Fruit fly (Drosophila melanogaster) whole organism, adult: Measurements from ENCODE around the gene CG17996.

Experiments
- CG11617 ChIP-seq: fragments of 200-800 bp; sonication (Bioruptor generic); optimal IDR thresholded peaks from 2 replicates; lab custom pipeline; 2017; ENCODE audit warnings: mild to moderate bottlenecking, missing biosample characterization, missing genetic modification reagents, missing genetic modification characterization
- CG12768 ChIP-seq: fragments of 200-800 bp; sonication (Bioruptor generic); optimal IDR thresholded peaks from 2 replicates; lab custom pipeline; 2017; ENCODE audit warnings: missing biosample characterization, missing genetic modification characterization, mild to moderate bottlenecking, moderate library complexity, missing genetic modification reagents
- CG14711 ChIP-seq: fragments of 200-800 bp; sonication (Bioruptor generic); optimal IDR thresholded peaks from 2 replicates; lab custom pipeline; 2018; ENCODE audit warnings: missing biosample characterization, mild to moderate bottlenecking, missing genetic modification characterization, moderate library complexity
- CG1620 ChIP-seq: fragments of 200-800 bp; sonication (Bioruptor generic); optimal IDR thresholded peaks from 2 replicates; lab custom pipeline; 2016; ENCODE audit warnings: missing biosample characterization, missing genetic modification characterization
- CG33017 ChIP-seq: fragments of 200-800 bp; sonication (Bioruptor generic); optimal IDR thresholded peaks from 2 replicates; lab custom pipeline; 2018; ENCODE audit warnings: missing biosample characterization, mild to moderate bottlenecking, missing genetic modification characterization, moderate library complexity
- CG5204 ChIP-seq: fragments of 200-800 bp; sonication (Bioruptor generic); optimal IDR thresholded peaks from 2 replicates; lab custom pipeline; 2016; ENCODE audit warnings: missing biosample characterization, missing genetic modification characterization
- CG7045 ChIP-seq: fragments of 200-800 bp; sonication (Bioruptor generic); optimal IDR thresholded peaks from 2 replicates; lab custom pipeline; 2017; ENCODE audit warnings: missing biosample characterization, mild to moderate bottlenecking, missing genetic modification characterization
- CG7101 ChIP-seq: fragments of 200-800 bp; sonication (Bioruptor generic); optimal IDR thresholded peaks from 2 replicates; lab custom pipeline; 2018; ENCODE audit warnings: missing biosample characterization, mild to moderate bottlenecking, missing genetic modification characterization, moderate library complexity
- Clk ChIP-seq: fragments of 200-800 bp; sonication (Bioruptor generic); optimal IDR thresholded peaks from 2 replicates; lab custom pipeline; 2017; ENCODE audit warnings: missing biosample characterization, missing genetic modification characterization
- Crg-1 ChIP-seq: fragments of 200-800 bp; sonication (Bioruptor generic); optimal IDR thresholded peaks from 2 replicates; lab custom pipeline; 2016; ENCODE audit warnings: missing biosample characterization, missing genetic modification characterization
- Hr96 ChIP-seq: fragments of 200-800 bp; sonication (Bioruptor generic); optimal IDR thresholded peaks from 2 replicates; lab custom pipeline; 2016; ENCODE audit warnings: missing biosample characterization, missing genetic modification characterization
- Mnt ChIP-seq: fragments of 200-800 bp; sonication (Bioruptor generic); optimal IDR thresholded peaks from 2 replicates; lab custom pipeline; 2016; ENCODE audit warnings: missing biosample characterization, mild to moderate bottlenecking, missing genetic modification characterization
- bab1 ChIP-seq: fragments of 200-800 bp; sonication (Bioruptor generic); optimal IDR thresholded peaks from 3 replicates; lab custom pipeline; 2019; ENCODE audit warnings: missing biosample characterization, mild to moderate bottlenecking, missing genetic modification characterization, moderate library complexity
- cic ChIP-seq: fragments of 200-800 bp; sonication (Bioruptor generic); optimal IDR thresholded peaks from 2 replicates; lab custom pipeline; 2017; ENCODE audit warnings: missing biosample characterization, mild to moderate bottlenecking, missing genetic modification characterization, moderate library complexity
- cnc ChIP-seq, 2 experiments: fragments of >200 bp; optimal IDR thresholded peaks; 2 replicates each; lab custom pipeline; 2017
- kay ChIP-seq: fragments of 200-800 bp; sonication (Bioruptor generic); peaks from one replicate; lab custom pipeline; 2016; ENCODE audit warnings: missing biosample characterization, missing genetic modification characterization, borderline replicate concordance
- ovo ChIP-seq: fragments of 200-800 bp; sonication (Bioruptor generic); optimal IDR thresholded peaks from 2 replicates; lab custom pipeline; 2016; ENCODE audit warnings: missing biosample characterization, missing genetic modification characterization
- pad ChIP-seq: fragments of 200-800 bp; sonication (Bioruptor generic); optimal IDR thresholded peaks from 3 replicates; lab custom pipeline; 2017; ENCODE audit warnings: missing biosample characterization, missing genetic modification characterization, mild to moderate bottlenecking, moderate library complexity, missing genetic modification reagents
- tj ChIP-seq: fragments of 200-800 bp; sonication (Bioruptor generic); optimal IDR thresholded peaks from 3 replicates; lab custom pipeline; 2017; ENCODE audit warnings: missing biosample characterization, mild to moderate bottlenecking, missing genetic modification characterization, moderate library complexity
- toe ChIP-seq: fragments of 200-800 bp; sonication (Bioruptor generic); optimal IDR thresholded peaks from 2 replicates; lab custom pipeline; 2016; ENCODE audit warnings: missing biosample characterization, missing genetic modification characterization

CG17996 gene

dm6 chr2L:16706882-16707775, 23.7 kb downstream of the CG17996 start:
- TF ChIP-seq tj (GFP tag; lab: Kevin White, UChicago) (peak; percentile 83), kay (peak; percentile 49), bab1 (peak; percentile 22), CG1620 (GFP tag; lab: Kevin White, UChicago) (no peak)

- TF ChIP-seq CG33017 (peak; percentile 15), bab1 (peak; percentile 72), pad (GFP tag; lab: Kevin White, UChicago) (no peak), kay (peak; percentile 73), Clk (GFP tag; lab: Kevin White, UChicago) (no peak), cic (no peak), ovo (no peak), CG1620 (GFP tag; lab: Kevin White, UChicago) (peak; percentile 66), tj (GFP tag; lab: Kevin White, UChicago) (peak; percentile 4), CG5204 (GFP tag; lab: Kevin White, UChicago) (peak; percentile 74), CG12768 (GFP tag; lab: Kevin White, UChicago) (no peak), CG7101 (tag; lab: Kevin White, UChicago) (peak; percentile 56), Crg-1 (GFP tag; lab: Kevin White, UChicago) (peak; percentile 58), CG7045 (GFP tag; lab: Kevin White, UChicago) (peak; percentile 62), Hr96 (GFP tag; lab: Kevin White, UChicago) (peak; percentile 29), toe (GFP tag; lab: Kevin White, UChicago) (peak; percentile 71), CG14711 (tag; lab: Kevin White, UChicago) (no peak), cnc (optimal IDR thresholded peaks at IDR 0.05; lab: Kevin White, UChicago) (no peak), CG11617 (GFP tag; lab: Kevin White, UChicago) (peak; percentile 43), Mnt (peak; percentile 26)
Measured at dm6 chr2L:16703753-16704152, 27.1 kb downstream of the CG17996 start.

dm6 chr2L:16703008-16703510, 27.8 kb downstream of the CG17996 start:
- TF ChIP-seq CG7101 (tag; lab: Kevin White, UChicago), result no peak
- peak; percentile 6 for TF ChIP-seq bab1

dm6 chr2L:16690619-16690908, 40.3 kb downstream of the CG17996 start:
- TF ChIP-seq CG11617 (GFP tag; lab: Kevin White, UChicago), result no peak
- peak; percentile 2 for TF ChIP-seq Mnt

- TF ChIP-seq kay, result peak; percentile 85
- TF ChIP-seq cic, result no peak
- TF ChIP-seq pad (GFP tag; lab: Kevin White, UChicago), result no peak
- peak; percentile 32 for TF ChIP-seq CG5204 (GFP tag; lab: Kevin White, UChicago)
Measured at dm6 chr2L:16689800-16690618, 40.8 kb downstream of the CG17996 start.

- TF ChIP-seq tj (GFP tag; lab: Kevin White, UChicago), result no peak
- TF ChIP-seq kay, result no peak
- TF ChIP-seq CG12768 (GFP tag; lab: Kevin White, UChicago), result no peak
- TF ChIP-seq CG11617 (GFP tag; lab: Kevin White, UChicago), result no peak
- TF ChIP-seq Mnt, result no peak
- no peak for TF ChIP-seq CG5204 (GFP tag; lab: Kevin White, UChicago)
- TF ChIP-seq bab1, result no peak
- TF ChIP-seq CG1620 (GFP tag; lab: Kevin White, UChicago), result no peak
- TF ChIP-seq Clk (GFP tag; lab: Kevin White, UChicago), result no peak
- no peak for TF ChIP-seq cic
- no peak for TF ChIP-seq cnc (optimal IDR thresholded peaks at IDR 0.05; lab: Kevin White, UChicago)
- no peak for TF ChIP-seq CG7045 (GFP tag; lab: Kevin White, UChicago)
- TF ChIP-seq CG33017, result no peak
- no peak for TF ChIP-seq ovo
- TF ChIP-seq CG14711 (tag; lab: Kevin White, UChicago), result no peak
Measured at dm6 chr2L:16687863-16688262, 43.0 kb downstream of the CG17996 start.

dm6 chr2L:16686412-16687043, 44.3 kb downstream of the CG17996 start:
- TF ChIP-seq pad (GFP tag; lab: Kevin White, UChicago) (no peak), tj (GFP tag; lab: Kevin White, UChicago) (peak; percentile 96)
